Fruit fly (Drosophila melanogaster) whole organism, prepupa: ENCODE data around the gene CG5087.

Experiments used
- Blimp-1 ChIP-seq: fragments of 200-800 bp; sonication (Bioruptor generic); optimal IDR thresholded peaks from 3 replicates; lab custom pipeline; 2017; ENCODE audit warnings: missing biosample characterization, missing genetic modification characterization, mild to moderate bottlenecking, moderate library complexity, missing genetic modification reagents
- CG10631 ChIP-seq: fragments of 200-800 bp; sonication (Bioruptor generic); optimal IDR thresholded peaks from 2 replicates; lab custom pipeline; 2016; ENCODE audit warnings: missing biosample characterization, missing genetic modification characterization
- CG10669 ChIP-seq: fragments of 200-800 bp; sonication (Bioruptor generic); optimal IDR thresholded peaks from 3 replicates; lab custom pipeline; 2018; ENCODE audit warnings: missing biosample characterization, mild to moderate bottlenecking, missing genetic modification characterization, moderate library complexity
- CG11294 ChIP-seq: fragments of 200-800 bp; sonication (Bioruptor generic); IDR thresholded peaks from 2 replicates; pipeline ENCODE4 v1.3.6; 2022; ENCODE audit warnings: missing biosample characterization, missing genetic modification characterization
- CG11762 ChIP-seq: fragments of 200-800 bp; sonication (Bioruptor generic); optimal IDR thresholded peaks from 3 replicates; lab custom pipeline; 2016; ENCODE audit warnings: missing biosample characterization, missing genetic modification characterization; ENCODE audit not compliant: insufficient read depth
- CG11902 ChIP-seq: fragments of 200-800 bp; sonication (Bioruptor generic); optimal IDR thresholded peaks from 3 replicates; lab custom pipeline; 2016; ENCODE audit warnings: missing biosample characterization, missing genetic modification characterization
- CG15336 ChIP-seq: fragments of 200-800 bp; sonication (Bioruptor generic); IDR thresholded peaks from 2 replicates; pipeline ENCODE4 v1.3.6; 2022; ENCODE audit warnings: missing biosample characterization, missing genetic modification characterization
- CG1621 ChIP-seq: fragments of 200-800 bp; sonication (Bioruptor generic); optimal IDR thresholded peaks from 3 replicates; lab custom pipeline; 2018; ENCODE audit warnings: missing biosample characterization, mild to moderate bottlenecking, missing genetic modification characterization
- CG3032 ChIP-seq: fragments of 200-800 bp; optimal IDR thresholded peaks from 2 replicates; lab custom pipeline; 2019; ENCODE audit warnings: missing biosample characterization, mild to moderate bottlenecking, missing genetic modification characterization, moderate library complexity
- CG31627 ChIP-seq: fragments of 200-800 bp; sonication (Bioruptor generic); optimal IDR thresholded peaks from 3 replicates; lab custom pipeline; 2016; ENCODE audit warnings: missing biosample characterization, missing genetic modification characterization
- CG32006 ChIP-seq: fragments of 200-800 bp; sonication (Bioruptor generic); optimal IDR thresholded peaks from 3 replicates; lab custom pipeline; 2017; ENCODE audit warnings: missing biosample characterization, mild to moderate bottlenecking, missing genetic modification characterization
- CG34406 ChIP-seq: fragments of 200-800 bp; sonication (Bioruptor generic); optimal IDR thresholded peaks from 3 replicates; lab custom pipeline; 2016; ENCODE audit warnings: missing biosample characterization, missing genetic modification characterization
- CG3919 ChIP-seq: fragments of 200-800 bp; sonication (Bioruptor generic); optimal IDR thresholded peaks from 3 replicates; lab custom pipeline; 2016; ENCODE audit warnings: missing biosample characterization, missing genetic modification characterization
- CG6163 ChIP-seq: fragments of 200-800 bp; sonication (Bioruptor generic); IDR thresholded peaks from 3 replicates; pipeline ENCODE4 v1.3.6; 2022; ENCODE audit warnings: missing biosample characterization, missing genetic modification characterization
- CG6792 ChIP-seq: fragments of 200-800 bp; sonication (Bioruptor generic); optimal IDR thresholded peaks from 3 replicates; lab custom pipeline; 2016; ENCODE audit warnings: missing biosample characterization, missing genetic modification characterization
- CG6808 ChIP-seq: fragments of 200-800 bp; sonication (Bioruptor generic); optimal IDR thresholded peaks from 3 replicates; lab custom pipeline; 2017; ENCODE audit warnings: missing biosample characterization, missing genetic modification characterization, mild to moderate bottlenecking, moderate library complexity, missing genetic modification reagents
- CG6854 ChIP-seq: fragments of 200-800 bp; sonication (Bioruptor generic); optimal IDR thresholded peaks from 2 replicates; lab custom pipeline; 2017; ENCODE audit warnings: missing biosample characterization, mild to moderate bottlenecking, missing genetic modification characterization
- CG8119 ChIP-seq: fragments of 200-800 bp; sonication (Bioruptor generic); IDR thresholded peaks from 3 replicates; pipeline ENCODE4 v1.3.6; 2022; ENCODE audit warnings: missing biosample characterization, missing genetic modification characterization
- CG8319 ChIP-seq: fragments of 200-800 bp; sonication (Bioruptor generic); optimal IDR thresholded peaks from 3 replicates; lab custom pipeline; 2016; ENCODE audit warnings: missing biosample characterization, missing genetic modification characterization
- CG8632 ChIP-seq: fragments of 200-800 bp; sonication (Bioruptor generic); optimal IDR thresholded peaks from 3 replicates; lab custom pipeline; 2016; ENCODE audit warnings: missing biosample characterization, missing genetic modification characterization
- Eip75B ChIP-seq: fragments of 200-800 bp; sonication (Bioruptor generic); optimal IDR thresholded peaks from 3 replicates; lab custom pipeline; 2016; ENCODE audit warnings: missing biosample characterization, missing genetic modification characterization
- Eip78C ChIP-seq: fragments of 200-800 bp; sonication (Bioruptor generic); peaks from one replicate; lab custom pipeline; 2016; ENCODE audit warnings: missing biosample characterization, missing genetic modification characterization
- Eip93F ChIP-seq: fragments of 200-800 bp; sonication (Bioruptor generic); optimal IDR thresholded peaks from 2 replicates; lab custom pipeline; 2016; ENCODE audit warnings: missing biosample characterization, mild to moderate bottlenecking, missing genetic modification characterization
- Ets21C ChIP-seq: fragments of 200-800 bp; sonication (Bioruptor generic); optimal IDR thresholded peaks from 3 replicates; lab custom pipeline; 2016; ENCODE audit warnings: missing biosample characterization, missing genetic modification characterization
- Ets96B ChIP-seq: fragments of 200-800 bp; optimal IDR thresholded peaks from 2 replicates; lab custom pipeline; 2019; ENCODE audit warnings: missing biosample characterization, mild to moderate bottlenecking, missing genetic modification characterization, moderate library complexity
- Gug ChIP-seq: fragments of 200-800 bp; sonication (Bioruptor generic); IDR thresholded peaks from 2 replicates; pipeline ENCODE4 v1.3.6; 2022; ENCODE audit warnings: missing biosample characterization, missing genetic modification characterization
- Hr38 ChIP-seq: sonication (Bioruptor generic); optimal IDR thresholded peaks from 2 replicates; lab custom pipeline; 2016; ENCODE audit warnings: missing biosample characterization, missing genetic modification characterization
- Hr39 ChIP-seq: fragments of 200-800 bp; sonication (Bioruptor generic); optimal IDR thresholded peaks from 2 replicates; lab custom pipeline; 2016; ENCODE audit warnings: missing biosample characterization, missing genetic modification characterization
- Lpt ChIP-seq: fragments of 200-800 bp; sonication (Bioruptor generic); optimal IDR thresholded peaks from 3 replicates; lab custom pipeline; 2016; ENCODE audit warnings: missing biosample characterization, missing genetic modification characterization
- Met ChIP-seq: fragments of 200-800 bp; sonication (Bioruptor generic); optimal IDR thresholded peaks from 3 replicates; lab custom pipeline; 2016; ENCODE audit warnings: missing biosample characterization, missing genetic modification characterization
- OdsH ChIP-seq: fragments of 200-800 bp; sonication (Bioruptor generic); optimal IDR thresholded peaks from 3 replicates; lab custom pipeline; 2016; ENCODE audit warnings: missing biosample characterization, missing genetic modification characterization
- Smox ChIP-seq: fragments of 200-800 bp; sonication (Bioruptor generic); optimal IDR thresholded peaks from 3 replicates; lab custom pipeline; 2016; ENCODE audit warnings: missing biosample characterization, missing genetic modification characterization
- Sox102F ChIP-seq: fragments of 200-800 bp; sonication (Bioruptor generic); optimal IDR thresholded peaks from 2 replicates; lab custom pipeline; 2016; ENCODE audit warnings: missing biosample characterization, mild to moderate bottlenecking, missing genetic modification characterization
- Sox14 ChIP-seq: fragments of 200-800 bp; sonication (Bioruptor generic); optimal IDR thresholded peaks from 3 replicates; lab custom pipeline; 2016; ENCODE audit warnings: missing biosample characterization, missing genetic modification characterization
- achi ChIP-seq: fragments of 200-800 bp; sonication (Bioruptor generic); optimal IDR thresholded peaks from 3 replicates; lab custom pipeline; 2016; ENCODE audit warnings: missing biosample characterization, missing genetic modification characterization
- acj6 ChIP-seq: fragments of 200-800 bp; sonication (Bioruptor generic); optimal IDR thresholded peaks from 3 replicates; lab custom pipeline; 2016; ENCODE audit warnings: missing biosample characterization, missing genetic modification characterization
- dsx ChIP-seq: fragments of 200-800 bp; optimal IDR thresholded peaks from 3 replicates; lab custom pipeline; 2019; ENCODE audit warnings: missing biosample characterization, mild to moderate bottlenecking, missing genetic modification characterization, moderate library complexity; ENCODE audit not compliant: poor library complexity, severe bottlenecking
- fd59A ChIP-seq: fragments of 200-800 bp; sonication (Bioruptor generic); optimal IDR thresholded peaks from 2 replicates; lab custom pipeline; 2017; ENCODE audit warnings: missing biosample characterization, mild to moderate bottlenecking, missing genetic modification characterization, missing genetic modification reagents
- fd85E ChIP-seq: fragments of 200-800 bp; sonication (Bioruptor generic); optimal IDR thresholded peaks from 3 replicates; lab custom pipeline; 2016; ENCODE audit warnings: missing biosample characterization, missing genetic modification characterization
- fkh ChIP-seq: fragments of 200-800 bp; sonication (Bioruptor generic); optimal IDR thresholded peaks from 3 replicates; lab custom pipeline; 2017; ENCODE audit warnings: missing biosample characterization, mild to moderate bottlenecking, missing genetic modification characterization, moderate library complexity
- lz ChIP-seq: fragments of 200-800 bp; sonication (Bioruptor generic); optimal IDR thresholded peaks from 3 replicates; lab custom pipeline; 2016; ENCODE audit warnings: missing biosample characterization, missing genetic modification characterization
- net ChIP-seq: fragments of 200-800 bp; sonication (Bioruptor generic); optimal IDR thresholded peaks from 3 replicates; lab custom pipeline; 2016; ENCODE audit warnings: missing biosample characterization, missing genetic modification characterization
- pdm3 ChIP-seq: fragments of 200-800 bp; sonication (Bioruptor generic); optimal IDR thresholded peaks from 3 replicates; lab custom pipeline; 2016; ENCODE audit warnings: missing biosample characterization, missing genetic modification characterization
- salr ChIP-seq, 2 experiments: fragments of 200-800 bp; sonication (Bioruptor generic); optimal IDR thresholded peaks; 3 replicates each; lab custom pipeline; 2016 to 2018; ENCODE audit warnings: missing biosample characterization in 2 of 2, missing genetic modification characterization in 2 of 2, mild to moderate bottlenecking in 1 of 2
- spab ChIP-seq: fragments of 200-800 bp; sonication (Bioruptor generic); optimal IDR thresholded peaks from 2 replicates; lab custom pipeline; 2017; ENCODE audit warnings: missing biosample characterization, mild to moderate bottlenecking, missing genetic modification characterization, missing genetic modification reagents
- ss ChIP-seq, 2 experiments: fragments of 200-800 bp; sonication (Bioruptor generic); optimal IDR thresholded peaks; 2 replicates in 1 of 2; 3 replicates in 1 of 2; lab custom pipeline; 2017 to 2018; ENCODE audit warnings: mild to moderate bottlenecking in 2 of 2, missing biosample characterization in 2 of 2, missing genetic modification characterization in 2 of 2, moderate library complexity in 1 of 2
- svp ChIP-seq: fragments of 200-800 bp; sonication (Bioruptor generic); peaks from one replicate; lab custom pipeline; 2016; ENCODE audit warnings: missing biosample characterization, missing genetic modification characterization
- topi ChIP-seq: fragments of 200-800 bp; sonication (Bioruptor generic); optimal IDR thresholded peaks from 3 replicates; lab custom pipeline; 2016; ENCODE audit warnings: missing biosample characterization, missing genetic modification characterization
- vri ChIP-seq: fragments of 200-800 bp; sonication (Bioruptor generic); optimal IDR thresholded peaks from 3 replicates; lab custom pipeline; 2016; ENCODE audit warnings: missing biosample characterization, mild to moderate bottlenecking, missing genetic modification characterization

The CG5087 gene

dm6 chr3L:9003369-9003768 is 5.4 kb downstream of the CG5087 start:
- TF ChIP-seq Sox14 (GFP tag; lab: Kevin White, UChicago) (no peak), CG8119 (GFP tag; lab: Robert Waterston, UW) (no peak), Hr39 (GFP tag; lab: Kevin White, UChicago) (no peak), CG10631 (GFP tag; lab: Kevin White, UChicago) (no peak), CG1621 (tag; lab: Kevin White, UChicago) (no peak), fkh (GFP tag; lab: Kevin White, UChicago) (no peak), CG6808 (GFP tag; lab: Kevin White, UChicago) (no peak), CG11902 (no peak), CG11762 (no peak), Sox102F (GFP tag; lab: Kevin White, UChicago) (no peak), CG31627 (no peak), Blimp-1 (no peak), Ets21C (GFP tag; lab: Kevin White, UChicago) (no peak), OdsH (GFP tag; lab: Kevin White, UChicago) (no peak), acj6 (GFP tag; lab: Kevin White, UChicago) (no peak)

- TF ChIP-seq fd85E (GFP tag; lab: Kevin White, UChicago): no peak
- TF ChIP-seq CG8119 (GFP tag; lab: Robert Waterston, UW): no peak
- no peak for TF ChIP-seq Smox (GFP tag; lab: Kevin White, UChicago)
- no peak for TF ChIP-seq CG3919 (GFP tag; lab: Kevin White, UChicago)
- TF ChIP-seq CG6854: peak; percentile 93
- no peak for TF ChIP-seq CG34406
- TF ChIP-seq CG6808 (GFP tag; lab: Kevin White, UChicago): no peak
- no peak for TF ChIP-seq Gug
- no peak for TF ChIP-seq CG15336 (GFP tag; lab: Robert Waterston, UW)
- TF ChIP-seq ss (GFP tag; optimal IDR thresholded peaks at IDR 0.05; lab: Kevin White, UChicago): peak in 1 of 2 experiments; percentile 60
- TF ChIP-seq pdm3: no peak
- no peak for TF ChIP-seq Eip78C (GFP tag; lab: Kevin White, UChicago)
- no peak for TF ChIP-seq topi (GFP tag; lab: Kevin White, UChicago)
- no peak for TF ChIP-seq vri (GFP tag; lab: Kevin White, UChicago)
- no peak for TF ChIP-seq spab (GFP tag; lab: Kevin White, UChicago)
- peak; percentile 98 for TF ChIP-seq svp (GFP tag; lab: Kevin White, UChicago)
- TF ChIP-seq Eip93F: no peak
- TF ChIP-seq CG31627: no peak
- no peak for TF ChIP-seq CG3032 (tag; lab: Kevin White, UChicago)
- no peak for TF ChIP-seq CG6792 (GFP tag; lab: Kevin White, UChicago)
- no peak for TF ChIP-seq Hr39 (GFP tag; lab: Kevin White, UChicago)
- TF ChIP-seq Ets21C (GFP tag; lab: Kevin White, UChicago): no peak
- TF ChIP-seq Ets96B (tag; lab: Kevin White, UChicago): no peak
- no peak for TF ChIP-seq CG10631 (GFP tag; lab: Kevin White, UChicago)
- TF ChIP-seq Blimp-1: no peak
- TF ChIP-seq fkh (GFP tag; lab: Kevin White, UChicago): peak; percentile 43
- TF ChIP-seq salr (GFP tag; optimal IDR thresholded peaks at IDR 0.05; lab: Kevin White, UChicago): no peak
- TF ChIP-seq CG11762: no peak
- TF ChIP-seq acj6 (GFP tag; lab: Kevin White, UChicago): no peak
- TF ChIP-seq fd59A (GFP tag; lab: Kevin White, UChicago): no peak
- peak; percentile 52; the same call in 1 of the 3 replicates for TF ChIP-seq CG6163
- no peak for TF ChIP-seq Eip75B (GFP tag; lab: Kevin White, UChicago)
- TF ChIP-seq dsx (GFP tag; lab: Kevin White, UChicago): no peak
- peak; percentile 3 for TF ChIP-seq CG1621 (tag; lab: Kevin White, UChicago)
- no peak for TF ChIP-seq CG32006 (GFP tag; lab: Kevin White, UChicago)
- no peak for TF ChIP-seq CG11294 (GFP tag; lab: Robert Waterston, UW)
- TF ChIP-seq Met: no peak
- TF ChIP-seq net (GFP tag; lab: Kevin White, UChicago): no peak
- TF ChIP-seq CG8319: peak; percentile 99
- no peak for TF ChIP-seq Hr38 (GFP tag; lab: Kevin White, UChicago)
- no peak for TF ChIP-seq Lpt
- TF ChIP-seq CG10669 (GFP tag; lab: Kevin White, UChicago): no peak
- no peak for TF ChIP-seq lz (GFP tag; lab: Kevin White, UChicago)
- TF ChIP-seq CG8632 (GFP tag; lab: Kevin White, UChicago): no peak
- no peak for TF ChIP-seq achi (GFP tag; lab: Kevin White, UChicago)
These were observed 6.8 kb downstream of the CG5087 start, which contains the start of gene Doc3 for dm6 chr3L:9004788-9005246. TSS of gene Doc3 (plus strand) at chr3L:9005196.
